Worm (Caenorhabditis elegans) whole organism, early embryonic: ENCODE results near the gene seu-1.
"Not testable (repeated sequence)": the region's sequence is repeated elsewhere in the genome, so short reads cannot be mapped to it uniquely, and the experiment has no call there.

Experiments used
- B0310.2 ChIP-seq: sonication (generic microtip); optimal IDR thresholded peaks from 2 replicates; lab custom pipeline; 2016; ENCODE audit warnings: mild to moderate bottlenecking, missing genetic modification characterization, missing compliant biosample characterization
- F13C5.2 ChIP-seq: sonication (generic microtip); optimal IDR thresholded peaks from 2 replicates; lab custom pipeline; 2017; ENCODE audit warnings: mild to moderate bottlenecking, missing genetic modification characterization, inconsistent platforms, missing compliant biosample characterization
- aly-1 ChIP-seq: sonication (generic microtip); optimal IDR thresholded peaks from 2 replicates; lab custom pipeline; 2016; ENCODE audit warnings: missing genetic modification characterization, missing compliant biosample characterization
- ama-1 ChIP-seq: fragments of 150-350 bp; optimal IDR thresholded peaks from 2 replicates; lab custom pipeline; 2014
- ceh-13 ChIP-seq: fragments of 200-800 bp; sonication (Bioruptor generic); optimal IDR thresholded peaks from 2 replicates; lab custom pipeline; 2018; ENCODE audit warnings: mild to moderate bottlenecking, missing genetic modification characterization, missing compliant biosample characterization
- ceh-36 ChIP-seq: sonication (generic microtip); optimal IDR thresholded peaks from 2 replicates; lab custom pipeline; 2016; ENCODE audit warnings: missing genetic modification characterization, inconsistent platforms, missing compliant biosample characterization
- ets-7 ChIP-seq: sonication (generic microtip); optimal IDR thresholded peaks from 2 replicates; lab custom pipeline; 2016; ENCODE audit warnings: missing genotype, missing genetic modification characterization, missing compliant biosample characterization
- flt-1 ChIP-seq: fragments of 200-800 bp; sonication (Bioruptor generic); IDR thresholded peaks from 2 replicates; pipeline ENCODE4 v1.3.6; 2022; ENCODE audit warnings: missing genetic modification characterization, missing compliant biosample characterization
- hmbx-1 ChIP-seq: sonication (generic microtip); optimal IDR thresholded peaks from 2 replicates; lab custom pipeline; 2016; ENCODE audit warnings: mild to moderate bottlenecking, missing genetic modification characterization, missing compliant biosample characterization
- hmg-4 ChIP-seq: fragments of 200-800 bp; sonication (Bioruptor generic); optimal IDR thresholded peaks from 2 replicates; lab custom pipeline; 2018; ENCODE audit warnings: mild to moderate bottlenecking, missing genetic modification characterization, missing compliant biosample characterization
- hnd-1 ChIP-seq: sonication (generic microtip); optimal IDR thresholded peaks from 2 replicates; lab custom pipeline; 2016; ENCODE audit warnings: missing genetic modification characterization, missing compliant biosample characterization
- pes-1 ChIP-seq: fragments of 200-800 bp; sonication (Bioruptor generic); IDR thresholded peaks from 2 replicates; pipeline ENCODE4 v1.3.6; 2022; ENCODE audit warnings: missing genetic modification reagents, missing genetic modification characterization, missing compliant biosample characterization
- scrt-1 ChIP-seq: fragments of 200-800 bp; sonication (Bioruptor generic); IDR thresholded peaks from 2 replicates; pipeline ENCODE4 v1.3.6; 2022; ENCODE audit warnings: missing genetic modification characterization, missing compliant biosample characterization
- sea-1 ChIP-seq: fragments of 200-800 bp; sonication (Bioruptor generic); conservative IDR thresholded peaks from 2 replicates; pipeline ENCODE4 v1.3.6; 2022; ENCODE audit warnings: missing genetic modification characterization, missing compliant biosample characterization
- tbx-11 ChIP-seq: fragments of 200-800 bp; sonication (Bioruptor generic); IDR thresholded peaks from 2 replicates; pipeline ENCODE4 v1.3.6; 2022; ENCODE audit warnings: missing genetic modification characterization, missing compliant biosample characterization
- tbx-37 ChIP-seq: fragments of 200-800 bp; sonication (Bioruptor generic); conservative IDR thresholded peaks from 2 replicates; pipeline ENCODE4 v1.3.6; 2022; ENCODE audit warnings: missing genetic modification reagents, missing genetic modification characterization, missing compliant biosample characterization
- tra-4 ChIP-seq: sonication (generic microtip); optimal IDR thresholded peaks from 2 replicates; lab custom pipeline; 2017; ENCODE audit warnings: missing genetic modification characterization, missing compliant biosample characterization

Gene seu-1

ce11 chrIV:6342431-6342830 lies 13.0 kb downstream of the seu-1 start, which contains the start of gene Y73B6BL.288:
Y73B6BL.288 (minus strand) TSS chrIV:6342531.
- TF ChIP-seq sea-1 (no peak), hmg-4 (GFP tag; lab: Kevin White, UChicago) (no peak), F13C5.2 (tag; lab: Kevin White, UChicago) (no peak), tbx-11 (no peak), ceh-13 (GFP tag; lab: Kevin White, UChicago) (no peak), ceh-36 (tag; lab: Kevin White, UChicago) (no peak), ama-1 (lab: Kevin White, UChicago) (no peak), tbx-37 (GFP tag; lab: Robert Waterston, UW) (no peak), aly-1 (no peak), tra-4 (tag; lab: Kevin White, UChicago) (no peak), pes-1 (GFP tag; lab: Robert Waterston, UW) (no peak), scrt-1 (no peak), flt-1 (GFP tag; lab: Robert Waterston, UW) (no peak), B0310.2 (tag; lab: Kevin White, UChicago) (no peak), ets-7 (tag; lab: Kevin White, UChicago) (no peak), hnd-1 (tag; lab: Kevin White, UChicago) (no peak)

ce11 chrIV:6342876-6343275 lies 13.4 kb downstream of the seu-1 start, which contains the start of gene Y73B6BL.14:
Y73B6BL.14 (minus strand) TSS chrIV:6342976.
- TF ChIP-seq ceh-36 (tag; lab: Kevin White, UChicago), result no peak

DNA sequence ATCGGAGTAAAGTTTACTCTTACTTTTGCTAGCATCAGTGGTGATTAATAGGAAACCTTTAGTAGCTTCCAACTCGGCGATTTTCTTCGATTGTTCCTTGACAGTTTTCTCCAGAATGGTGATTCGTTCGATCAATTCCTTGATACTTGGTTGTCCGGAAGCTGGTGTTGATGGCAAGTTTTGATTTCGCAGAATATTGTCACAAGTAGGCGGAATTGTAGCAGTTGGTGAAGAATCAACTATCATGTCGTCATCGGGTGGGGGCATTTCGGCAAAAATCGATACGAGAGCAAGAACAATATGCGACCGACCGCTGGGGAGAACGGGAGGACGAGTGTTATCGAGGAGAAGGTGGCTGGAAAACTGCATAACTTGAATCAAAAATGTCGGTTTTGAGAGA lies 17.8 kb downstream of the seu-1 start, which contains the start of gene Y73B6BL.289:
Y73B6BL.289 (plus strand) TSS at position 301 of the 400 bp plus-strand sequence.
- not testable (repeated sequence) for TF ChIP-seq flt-1 (GFP tag; lab: Robert Waterston, UW); scrt-1; aly-1

- TF ChIP-seq hmbx-1 (tag; lab: Kevin White, UChicago) (no peak), tbx-37 (GFP tag; lab: Robert Waterston, UW) (no peak)
Observed at ce11 chrIV:6361668-6362067, 32.2 kb downstream of the seu-1 start, which contains the start of gene Y73B6BL.47. Y73B6BL.47 (plus strand) TSS chrIV:6361968.

DNA sequence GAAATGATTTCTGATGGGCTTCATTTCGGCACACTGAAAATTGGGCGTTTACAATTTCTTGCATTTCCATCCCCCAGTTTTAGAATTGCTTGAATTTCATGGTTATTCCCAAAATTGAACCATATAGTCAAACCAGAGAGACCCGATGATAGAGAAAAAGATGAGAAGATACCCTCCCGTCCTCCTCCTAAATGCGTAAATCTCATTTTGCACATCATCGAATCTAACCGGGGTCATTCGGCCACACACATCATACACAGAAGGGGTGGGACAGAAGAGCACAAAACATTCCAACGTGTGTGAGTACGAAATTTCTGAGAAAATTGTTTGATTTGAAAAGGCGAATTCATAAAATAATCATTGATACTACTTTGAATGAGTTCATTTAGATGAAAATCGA lies 34.2 kb downstream of the seu-1 start:
- TF ChIP-seq tra-4 (tag; lab: Kevin White, UChicago) (no peak), aly-1 (no peak), hmg-4 (GFP tag; lab: Kevin White, UChicago) (no peak), ceh-13 (GFP tag; lab: Kevin White, UChicago) (no peak), B0310.2 (tag; lab: Kevin White, UChicago) (no peak), ceh-36 (tag; lab: Kevin White, UChicago) (no peak), scrt-1 (no peak), F13C5.2 (tag; lab: Kevin White, UChicago) (no peak), tbx-37 (GFP tag; lab: Robert Waterston, UW) (no peak)

DNA sequence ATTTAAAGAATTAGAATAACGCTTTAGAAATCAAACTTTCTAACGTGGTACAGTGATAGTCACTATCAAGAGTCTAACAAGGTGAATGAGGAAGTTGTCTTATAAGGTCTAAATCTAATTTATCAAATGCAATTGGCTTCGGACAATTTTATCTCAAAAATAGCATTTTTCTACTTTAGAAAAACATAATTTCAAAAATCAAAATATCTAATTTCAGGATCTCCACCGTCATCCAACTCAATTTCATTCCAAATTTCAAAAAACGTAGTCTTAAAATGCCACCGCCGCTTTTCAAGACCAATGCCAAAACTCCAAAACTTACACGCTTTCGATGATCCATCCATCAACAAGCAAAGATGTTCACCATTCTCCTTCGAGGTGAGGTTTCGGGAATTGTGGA lies 35.6 kb downstream of the seu-1 start, which contains the start of gene Y73B6BL.270:
Y73B6BL.270 (plus strand) TSS at position 301 of the 400 bp plus-strand sequence.
- no peak for TF ChIP-seq F13C5.2 (tag; lab: Kevin White, UChicago)
- no peak for TF ChIP-seq tbx-37 (GFP tag; lab: Robert Waterston, UW)
- no peak for TF ChIP-seq hnd-1 (tag; lab: Kevin White, UChicago)
- no peak for TF ChIP-seq scrt-1
- TF ChIP-seq sea-1, result no peak
- no peak for TF ChIP-seq pes-1 (GFP tag; lab: Robert Waterston, UW)
- TF ChIP-seq tbx-11, result no peak
- TF ChIP-seq hmbx-1 (tag; lab: Kevin White, UChicago), result no peak
- no peak for TF ChIP-seq tra-4 (tag; lab: Kevin White, UChicago)
- no peak for TF ChIP-seq ceh-13 (GFP tag; lab: Kevin White, UChicago)
- no peak for TF ChIP-seq ama-1 (lab: Kevin White, UChicago)

DNA sequence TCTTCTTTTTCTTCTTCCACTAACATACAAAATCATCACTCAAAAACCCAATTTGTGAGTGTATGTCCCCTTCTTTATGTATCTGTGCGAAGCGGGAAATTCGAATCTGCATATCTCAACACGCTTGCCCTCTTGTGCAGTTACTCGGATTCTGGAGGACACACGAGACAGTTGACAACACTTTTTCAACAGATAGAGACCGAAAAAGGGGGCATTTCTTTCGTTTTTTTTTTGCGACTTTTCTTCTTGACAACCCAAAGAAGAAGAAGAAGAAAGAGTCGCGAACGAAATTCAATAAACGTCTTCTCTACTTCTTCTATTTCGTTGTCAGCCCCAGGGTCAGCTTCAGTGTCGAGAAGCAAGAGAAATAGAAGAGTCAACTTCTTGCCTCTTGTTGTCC lies 36.6 kb downstream of the seu-1 start:
- no peak for TF ChIP-seq ceh-36 (tag; lab: Kevin White, UChicago)
- no peak for TF ChIP-seq aly-1
- no peak for TF ChIP-seq ama-1 (lab: Kevin White, UChicago)
- TF ChIP-seq tra-4 (tag; lab: Kevin White, UChicago), result no peak
- TF ChIP-seq B0310.2 (tag; lab: Kevin White, UChicago), result no peak
- TF ChIP-seq F13C5.2 (tag; lab: Kevin White, UChicago), result no peak
- no peak for TF ChIP-seq hmbx-1 (tag; lab: Kevin White, UChicago)
- no peak for TF ChIP-seq scrt-1
- no peak for TF ChIP-seq ceh-13 (GFP tag; lab: Kevin White, UChicago)

DNA sequence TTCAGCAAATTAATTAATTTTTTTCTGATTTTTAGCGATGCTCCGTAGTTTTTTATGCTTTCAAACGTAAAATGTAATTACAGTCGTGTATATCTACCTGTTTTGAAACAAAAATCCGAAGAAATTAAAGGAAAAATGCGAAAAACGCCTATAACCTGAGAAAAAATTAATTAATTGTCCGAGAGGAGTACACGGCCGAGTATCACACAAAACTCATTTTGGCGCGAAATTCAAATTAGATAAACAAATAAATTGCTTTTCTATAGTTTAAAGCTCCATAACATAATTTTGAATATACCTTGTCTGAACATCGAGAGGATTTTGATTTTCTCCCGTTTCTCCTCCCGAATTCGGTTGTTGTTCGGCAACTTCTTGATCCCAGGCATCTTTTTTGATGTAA lies 40.0 kb downstream of the seu-1 start:
- no peak for TF ChIP-seq F13C5.2 (tag; lab: Kevin White, UChicago)
- TF ChIP-seq ceh-13 (GFP tag; lab: Kevin White, UChicago), result no peak
- no peak for TF ChIP-seq ceh-36 (tag; lab: Kevin White, UChicago)
- no peak for TF ChIP-seq hmg-4 (GFP tag; lab: Kevin White, UChicago)
- TF ChIP-seq aly-1, result no peak
- no peak for TF ChIP-seq tbx-37 (GFP tag; lab: Robert Waterston, UW)
- no peak for TF ChIP-seq tbx-11
- no peak for TF ChIP-seq ets-7 (tag; lab: Kevin White, UChicago)
- TF ChIP-seq ama-1 (lab: Kevin White, UChicago), result no peak
- no peak for TF ChIP-seq flt-1 (GFP tag; lab: Robert Waterston, UW)
